Fruit fly (Drosophila melanogaster) S2 (cell line): ENCODE data around the gene CG45067.

Source experiments
- CG8478 ChIP-seq: fragments of >200 bp; optimal IDR thresholded peaks from 2 replicates; lab custom pipeline; 2018
- CTCF ChIP-seq, 2 experiments: fragments of >200 bp; optimal IDR thresholded peaks; 2 replicates each; lab custom pipeline; 2018

CG45067 gene

DNA sequence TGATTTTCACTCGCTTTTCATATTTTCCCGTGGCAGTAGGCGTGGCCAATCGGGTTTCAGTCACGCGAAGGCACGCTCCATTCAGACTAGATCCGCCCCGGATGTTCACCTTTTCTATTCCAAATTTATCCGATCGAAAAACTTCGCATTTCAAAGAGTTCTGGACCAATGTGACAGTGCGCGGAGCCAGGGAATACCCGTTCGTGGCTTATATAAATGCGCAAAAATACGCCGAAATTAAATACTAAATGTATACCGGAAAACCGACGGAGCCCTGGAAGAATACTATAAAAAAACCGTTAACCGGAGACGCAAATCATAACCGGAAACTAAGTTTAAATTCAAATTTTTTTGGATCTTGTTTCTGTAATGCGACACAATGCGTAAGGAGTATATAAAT, 13.3 kb upstream of the CG45067 start, which contains the start of gene promL:
Gene promL, minus strand, starts transcription at position 181 of the 400 bp plus-strand sequence.
- TF ChIP-seq CG8478 (lab: Kevin White, UChicago) (no peak), CTCF (optimal IDR thresholded peaks at IDR 0.05; lab: Kevin White, UChicago) (no peak)

DNA sequence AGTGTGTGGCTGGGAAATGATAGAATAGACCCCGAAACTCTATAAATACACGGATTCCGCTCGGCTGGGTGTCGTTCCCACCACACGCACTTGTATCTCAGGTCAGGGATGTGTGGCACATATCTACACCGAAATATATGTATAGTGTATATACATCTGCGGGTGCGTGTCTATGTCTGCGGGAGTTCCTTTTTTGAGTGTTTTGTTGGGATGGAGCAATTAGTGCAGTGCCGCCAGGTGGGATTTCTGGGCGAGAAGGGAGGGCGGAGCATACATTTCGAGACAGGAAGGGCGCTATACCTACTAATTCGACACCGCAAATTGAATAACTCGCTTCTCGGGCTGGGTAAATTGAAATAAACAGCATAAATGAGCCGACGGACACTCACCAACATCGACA, 12.2 kb upstream of the CG45067 start:
- TF ChIP-seq CG8478 (lab: Kevin White, UChicago) (no peak), CTCF (optimal IDR thresholded peaks at IDR 0.05; lab: Kevin White, UChicago) (no peak)

DNA sequence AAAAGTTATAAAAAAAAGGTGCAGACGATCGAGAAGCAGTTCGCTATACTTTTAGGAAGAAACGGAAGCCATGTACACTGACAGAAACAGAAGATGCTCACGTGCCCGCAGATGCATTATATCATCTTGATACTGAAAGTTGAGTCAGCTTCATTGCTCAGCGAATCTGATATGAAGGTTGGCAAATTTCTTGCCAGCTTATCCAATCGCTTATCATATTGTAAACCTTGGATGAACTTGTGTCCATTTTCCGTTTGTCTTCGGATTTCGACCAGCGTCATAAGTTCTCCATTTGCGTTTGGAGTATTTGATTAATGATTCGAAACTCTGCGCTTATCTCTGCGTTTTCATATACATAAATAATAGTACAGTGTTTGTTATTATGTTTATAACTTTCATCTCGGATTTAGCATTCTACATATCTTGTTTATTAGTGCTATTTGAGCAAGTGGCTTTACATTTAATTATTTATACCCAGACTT, 11.4 kb upstream of the CG45067 start:
- TF ChIP-seq CG8478 (lab: Kevin White, UChicago), result no peak
- no peak for TF ChIP-seq CTCF (optimal IDR thresholded peaks at IDR 0.05; lab: Kevin White, UChicago)

DNA sequence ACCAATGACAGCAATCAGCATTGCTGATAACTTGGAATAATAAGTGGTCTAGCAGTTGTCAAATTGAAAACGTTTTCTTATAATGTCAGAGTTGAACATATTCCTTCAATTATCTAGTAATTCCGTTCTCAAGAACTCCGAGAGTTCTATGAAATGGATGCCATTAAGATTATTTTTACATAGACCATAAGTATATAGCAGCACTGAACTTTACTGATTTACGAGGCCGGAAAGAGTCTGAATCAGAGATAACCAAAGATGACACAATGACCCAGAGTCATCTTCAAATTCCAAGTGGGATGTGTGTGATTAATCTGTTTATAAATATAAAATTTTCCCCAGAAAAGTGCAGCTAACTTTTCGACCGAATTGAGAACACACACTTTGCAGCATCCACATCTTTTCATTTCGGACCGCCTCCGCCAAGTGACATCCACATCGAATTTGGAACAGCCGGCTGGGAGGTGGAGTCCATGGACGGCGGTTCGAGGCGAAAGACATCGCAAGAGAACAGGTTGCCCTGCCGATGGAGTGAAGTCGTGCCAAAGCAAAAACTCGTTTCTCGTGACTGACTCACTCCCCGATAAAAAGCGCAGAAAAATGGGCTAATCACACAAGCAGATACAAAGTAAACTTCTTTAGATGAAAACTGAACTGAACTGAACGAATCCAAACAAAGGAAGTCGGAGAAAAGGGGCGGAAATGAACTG, 10.8 kb upstream of the CG45067 start:
- TF ChIP-seq CG8478 (lab: Kevin White, UChicago) (no peak), CTCF (optimal IDR thresholded peaks at IDR 0.05; lab: Kevin White, UChicago) (no peak)

DNA sequence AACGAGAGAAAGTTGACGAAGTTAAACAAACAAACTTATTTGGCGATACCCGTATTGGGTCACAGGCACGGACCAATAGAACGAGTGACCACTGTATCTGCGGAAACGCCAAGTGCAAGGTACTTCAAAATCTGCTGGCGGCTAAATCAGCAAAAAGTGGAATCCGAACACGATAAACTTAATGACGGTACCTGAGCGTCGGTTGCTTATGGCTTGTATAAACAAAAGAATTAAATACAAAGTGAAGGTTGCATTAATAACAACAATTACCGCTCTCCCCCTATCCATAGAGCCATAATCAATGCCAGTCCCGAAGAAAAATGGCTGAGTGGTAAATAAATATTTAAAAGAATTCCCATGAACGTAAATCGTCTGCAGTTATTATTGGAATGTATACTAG, 10.3 kb upstream of the CG45067 start:
- TF ChIP-seq CTCF (optimal IDR thresholded peaks at IDR 0.05; lab: Kevin White, UChicago), result no peak
- TF ChIP-seq CG8478 (lab: Kevin White, UChicago), result no peak

DNA sequence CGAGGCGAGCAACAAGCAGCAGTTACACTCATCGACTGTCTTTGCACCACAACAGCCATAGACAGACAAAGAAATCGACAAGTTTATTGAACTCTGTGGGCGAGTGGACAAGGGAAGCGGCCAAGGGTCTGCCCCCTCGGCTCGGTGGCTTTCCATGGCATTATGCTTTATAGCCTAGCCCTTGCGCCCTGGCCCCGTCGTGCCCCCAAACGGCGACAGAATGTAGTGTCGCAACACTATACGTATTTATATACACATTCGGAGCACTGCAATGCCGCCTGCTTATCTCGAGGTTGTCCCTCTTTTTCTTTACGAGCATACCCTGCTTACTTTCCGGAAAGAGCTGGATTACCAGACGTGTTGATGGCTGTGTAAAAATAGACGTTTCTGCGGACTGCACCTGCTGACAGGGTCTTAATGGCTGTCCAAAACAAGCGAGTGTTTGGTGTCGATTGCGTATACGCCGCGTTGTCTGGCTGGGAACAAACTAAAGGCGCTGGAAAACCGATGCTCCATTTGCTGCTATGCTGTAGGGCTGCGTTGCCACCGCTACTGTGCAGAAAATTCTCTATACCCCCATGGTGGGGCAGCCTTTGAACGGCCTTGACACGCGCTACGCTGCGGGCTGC, 8.5 kb upstream of the CG45067 start:
- TF ChIP-seq CTCF (optimal IDR thresholded peaks at IDR 0.05; lab: Kevin White, UChicago) (no peak), CG8478 (lab: Kevin White, UChicago) (no peak)

DNA sequence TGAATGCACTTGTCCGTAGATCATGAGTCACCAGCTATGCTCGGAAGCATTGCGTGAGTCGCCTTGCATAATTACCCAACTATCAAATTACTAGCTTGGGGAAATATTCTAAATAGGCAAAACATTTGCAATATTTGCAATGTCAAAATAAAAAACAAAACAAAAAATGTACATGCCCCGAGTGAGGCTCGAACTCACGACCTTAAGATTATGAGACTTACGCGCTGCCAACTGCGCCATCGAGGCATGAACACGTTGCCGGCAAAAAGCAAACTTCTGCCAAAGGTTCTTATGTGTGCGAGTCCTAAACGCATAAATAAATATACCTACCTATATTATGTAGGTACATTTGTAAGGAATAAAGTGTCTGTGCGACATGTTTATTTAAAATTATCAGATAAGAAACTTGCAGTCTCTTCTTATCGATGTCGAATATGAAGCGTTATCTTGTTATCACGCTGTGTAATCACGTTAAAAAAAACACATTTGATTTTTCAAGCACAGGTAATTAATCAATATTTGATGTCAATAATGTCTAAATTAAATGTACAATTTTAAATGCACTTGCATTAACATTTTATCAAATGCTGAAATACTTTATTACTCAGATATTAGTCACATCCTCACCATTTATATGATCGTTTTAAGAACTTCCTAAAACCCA, 7.6 kb upstream of the CG45067 start:
- no peak for TF ChIP-seq CTCF (optimal IDR thresholded peaks at IDR 0.05; lab: Kevin White, UChicago)
- TF ChIP-seq CG8478 (lab: Kevin White, UChicago), result no peak

DNA sequence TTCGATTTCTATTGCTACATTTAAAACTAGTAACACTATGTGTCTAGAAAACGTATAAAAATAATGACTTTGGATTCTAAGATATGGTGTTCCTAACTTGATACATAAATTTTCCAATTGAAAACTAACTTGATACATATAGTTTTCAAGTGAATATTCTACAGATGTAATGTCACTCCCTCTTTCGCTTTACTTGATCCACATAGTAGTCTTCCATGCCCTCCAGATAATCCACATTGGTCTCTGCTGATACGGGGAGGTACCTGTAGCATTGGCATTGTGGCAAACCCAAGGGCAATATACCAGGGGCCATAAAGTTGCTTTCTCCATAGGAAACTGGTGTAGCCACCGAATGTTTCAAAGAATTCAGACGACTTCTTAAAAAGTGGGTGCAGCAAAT, 3.1 kb downstream of the CG45067 start, which contains the start of gene CG45066:
Gene CG45066, minus strand, starts transcription at position 101 of the 400 bp plus-strand sequence.
- no peak for TF ChIP-seq CG8478 (lab: Kevin White, UChicago)
- TF ChIP-seq CTCF (optimal IDR thresholded peaks at IDR 0.05; lab: Kevin White, UChicago), result no peak

DNA sequence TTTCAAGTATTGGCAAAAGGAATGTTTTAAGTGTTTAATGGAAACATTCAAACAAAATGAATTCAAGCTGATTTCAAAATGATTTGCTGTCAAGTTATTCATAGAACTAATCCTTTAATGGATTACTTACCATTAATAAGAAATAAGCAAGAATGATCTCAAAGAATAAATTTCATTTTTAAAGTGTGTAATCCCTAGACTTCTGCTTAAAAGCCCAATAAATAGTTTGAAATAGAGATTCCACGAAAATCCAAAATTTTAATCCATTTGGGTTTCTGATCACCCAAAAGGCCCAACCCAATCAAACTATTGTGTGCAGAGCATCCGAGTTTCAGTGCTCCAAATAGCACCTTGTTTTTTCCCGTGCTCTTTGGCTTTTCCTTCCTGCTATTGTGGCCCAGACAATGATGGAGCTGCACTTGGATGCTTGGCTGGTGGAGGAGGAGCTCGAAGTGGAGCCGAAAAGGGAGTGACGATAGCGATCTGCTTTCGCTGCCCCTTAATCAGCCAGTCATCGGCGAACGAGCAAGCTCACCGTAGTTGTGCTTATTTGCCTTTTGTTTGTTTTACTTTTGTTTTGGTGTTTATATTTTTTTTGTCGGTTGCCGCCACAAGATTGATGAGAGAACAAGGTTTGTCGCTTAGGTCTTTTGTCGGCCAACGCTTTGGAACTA, 4.7 kb downstream of the CG45067 start:
- no peak for TF ChIP-seq CTCF (optimal IDR thresholded peaks at IDR 0.05; lab: Kevin White, UChicago)
- no peak for TF ChIP-seq CG8478 (lab: Kevin White, UChicago)

DNA sequence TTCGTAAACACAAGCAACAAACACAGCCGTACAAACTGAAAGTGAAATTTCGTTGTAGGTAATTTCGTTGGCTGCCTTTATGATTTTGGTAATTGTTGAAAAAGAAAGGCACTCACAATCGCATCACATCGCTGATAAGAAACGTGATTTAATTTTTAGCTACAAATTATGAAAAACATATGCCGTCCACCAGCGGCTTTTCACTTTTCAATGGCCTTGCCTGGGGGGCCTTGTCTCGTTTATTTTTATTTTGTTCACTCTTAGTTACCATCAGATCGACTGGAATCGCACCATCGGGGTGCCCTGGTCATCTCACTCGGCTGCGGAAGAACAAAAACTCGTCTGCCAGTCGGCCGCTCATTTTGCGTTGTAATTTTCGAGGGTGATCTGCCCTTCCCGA, 5.3 kb downstream of the CG45067 start:
- TF ChIP-seq CG8478 (lab: Kevin White, UChicago) (no peak), CTCF (optimal IDR thresholded peaks at IDR 0.05; lab: Kevin White, UChicago) (no peak)

DNA sequence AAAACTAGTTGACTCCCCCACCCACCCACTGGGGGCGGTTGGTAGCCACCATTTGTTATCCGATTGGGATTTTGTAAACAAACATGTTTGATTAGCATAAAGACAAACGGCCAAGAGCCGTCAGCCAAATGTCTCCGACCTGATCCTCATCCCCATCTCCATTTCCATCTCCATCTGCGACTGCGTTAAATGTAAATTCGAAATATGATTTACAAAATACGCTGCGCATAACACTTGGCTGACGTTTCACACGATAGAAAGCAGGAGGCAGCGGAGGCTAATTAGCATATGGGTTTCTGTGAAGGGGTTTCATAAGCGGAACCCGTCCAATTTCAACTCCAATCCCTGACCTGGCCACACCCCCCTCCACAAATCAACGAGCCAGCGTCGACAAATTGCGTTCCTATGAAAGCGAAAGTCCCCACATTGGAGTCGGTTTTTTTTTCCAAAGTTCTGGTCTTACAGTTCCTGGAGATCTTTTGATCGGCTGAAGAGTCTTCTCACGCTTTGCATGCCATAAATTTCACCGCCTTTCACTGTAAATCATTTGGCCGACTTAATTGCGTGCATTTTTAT, 6.1 kb downstream of the CG45067 start:
- TF ChIP-seq CG8478 (lab: Kevin White, UChicago), result no peak
- TF ChIP-seq CTCF (optimal IDR thresholded peaks at IDR 0.05; lab: Kevin White, UChicago), result no peak

DNA sequence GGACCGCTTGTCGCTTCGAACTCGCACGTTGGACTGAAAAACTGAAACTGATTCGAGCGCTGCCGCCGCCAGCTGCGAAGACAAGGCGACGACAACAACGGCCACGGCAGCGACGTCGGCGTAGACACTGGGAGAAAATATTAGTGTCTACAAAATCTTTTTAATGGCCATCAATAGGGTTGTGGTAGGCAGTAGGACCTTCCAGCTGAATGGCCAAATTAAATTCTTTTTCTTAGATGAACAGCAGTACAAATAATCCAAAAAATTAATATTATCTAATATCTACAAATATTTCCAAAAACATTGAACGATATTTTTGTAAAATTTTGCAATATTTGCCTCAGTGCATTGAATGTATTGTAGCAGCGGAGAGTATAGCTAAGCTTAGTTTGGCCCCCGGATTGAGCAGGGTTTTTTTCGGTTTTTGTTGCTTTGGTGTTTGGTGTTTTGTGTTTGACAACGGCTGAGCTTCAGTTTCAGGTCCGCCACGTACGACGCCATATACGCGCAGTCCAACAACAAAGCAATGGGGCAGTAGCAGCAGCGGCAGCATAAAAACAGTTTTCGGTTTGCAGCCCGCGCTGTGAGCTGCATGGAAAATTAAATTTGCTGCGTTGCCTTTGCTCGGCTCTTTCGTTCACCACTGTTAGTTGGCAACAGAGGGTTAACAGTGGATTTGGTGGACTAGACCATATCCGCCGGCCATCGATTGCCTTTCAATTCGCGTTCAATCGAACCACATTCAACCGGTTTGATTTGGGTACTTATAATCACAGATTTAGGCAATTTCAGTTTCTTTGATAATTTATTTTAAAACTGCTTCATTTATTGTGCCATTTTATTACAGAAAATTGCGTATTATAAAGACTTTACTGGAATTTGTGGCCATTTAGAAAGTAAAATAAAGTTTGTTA, 7.1 kb downstream of the CG45067 start, which contains the start of gene Cht7:
Gene Cht7, minus strand, starts transcription at position 51 of the 914 bp plus-strand sequence.
- TF ChIP-seq CG8478 (lab: Kevin White, UChicago) (no peak), CTCF (optimal IDR thresholded peaks at IDR 0.05; lab: Kevin White, UChicago) (no peak)

DNA sequence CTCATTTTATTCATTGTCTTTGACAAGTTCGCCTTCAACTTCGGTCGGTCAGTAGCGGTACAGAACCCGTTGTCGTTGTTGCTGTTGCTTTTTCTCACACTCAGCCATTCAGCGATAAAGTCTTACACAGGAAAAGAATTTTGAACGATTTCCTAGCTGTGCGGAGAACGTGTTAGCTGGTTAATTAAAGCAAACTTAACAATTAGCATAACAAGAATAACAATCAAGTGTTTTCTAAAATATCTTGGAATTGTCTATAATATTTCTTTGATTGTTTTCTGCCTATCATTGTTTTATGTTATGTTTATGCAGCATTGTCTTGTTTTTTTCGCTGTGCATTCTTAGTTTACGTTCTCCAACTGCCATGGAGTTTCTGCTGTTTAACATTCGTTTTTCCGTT, 8.1 kb downstream of the CG45067 start:
- no peak for TF ChIP-seq CG8478 (lab: Kevin White, UChicago)
- TF ChIP-seq CTCF (optimal IDR thresholded peaks at IDR 0.05; lab: Kevin White, UChicago), result no peak
